Worm (Caenorhabditis elegans): ENCODE measurements around the gene aldo-2.
A peak's percentile ranks its signal among the peaks of the same experiment; 100 is the strongest.

The aldo-2 gene

ce11 chrIII:5874263-5874662, 2.2 kb downstream of the aldo-2 start (continued):
- TF ChIP-seq efl-3 (GFP tag; optimal IDR thresholded peaks at IDR 0.05) (no peak), Y116A8C.19 (tag; optimal IDR thresholded peaks at IDR 0.05; ENCODE audit: borderline replicate concordance) (no peak), nhr-85 (tag) (peak; percentile 86), blmp-1 (tag; optimal IDR thresholded peaks at IDR 0.05) (peak; percentile 39), dsc-1 (tag; optimal IDR thresholded peaks at IDR 0.05) (no peak), vab-15 (tag; optimal IDR thresholded peaks at IDR 0.05) (no peak), ama-1 (optimal IDR thresholded peaks at IDR 0.05) (peak; percentile 91), isw-1 (GFP tag; IDR thresholded peaks at IDR 0.05) (no peak), grh-1 (GFP tag; IDR thresholded peaks at IDR 0.05) (peak; percentile 22; the same call in 1 of the 2 replicates), xbp-1 (tag; optimal IDR thresholded peaks at IDR 0.05) (peak; percentile 16), sup-37 (GFP tag; optimal IDR thresholded peaks at IDR 0.05) (no peak), lin-35 (GFP tag; optimal IDR thresholded peaks at IDR 0.05) (peak in 1 of 2 experiments; percentile 72), fkh-8 (tag; optimal IDR thresholded peaks at IDR 0.05) (no peak), fkh-4 (tag; optimal IDR thresholded peaks at IDR 0.05; ENCODE audit: borderline replicate concordance) (no peak), dpl-1 (GFP tag; optimal IDR thresholded peaks at IDR 0.05) (peak in 1 of 3 experiments; percentile 31), ceh-8 (GFP tag; optimal IDR thresholded peaks at IDR 0.05) (no peak), lin-13 (GFP tag; optimal IDR thresholded peaks at IDR 0.05) (peak; percentile 46), unc-30 (tag; optimal IDR thresholded peaks at IDR 0.05) (no peak), mab-9 (GFP tag; IDR thresholded peaks at IDR 0.05) (no peak), sox-4 (tag; optimal IDR thresholded peaks at IDR 0.05) (no peak), unc-86 (tag; optimal IDR thresholded peaks at IDR 0.05) (no peak), nhr-12 (tag; optimal IDR thresholded peaks at IDR 0.05) (no peak), swsn-7 (tag; optimal IDR thresholded peaks at IDR 0.05) (peak; percentile 11), efl-1 (optimal IDR thresholded peaks at IDR 0.05) (peak in 1 of 2 experiments; percentile 14), efl-1 (GFP tag; optimal IDR thresholded peaks at IDR 0.05 in 1 of 2) (peak in 1 of 2 experiments; percentile 60), ceh-90 (tag; optimal IDR thresholded peaks at IDR 0.05) (no peak), elt-2 (tag; optimal IDR thresholded peaks at IDR 0.05) (peak; percentile 13), rnt-1 (tag; optimal IDR thresholded peaks at IDR 0.05) (no peak), C04F5.9 (tag; optimal IDR thresholded peaks at IDR 0.05) (no peak), mef-2 (tag; optimal IDR thresholded peaks at IDR 0.05) (no peak), nhr-76 (tag; optimal IDR thresholded peaks at IDR 0.05) (no peak), pag-3 (tag; optimal IDR thresholded peaks at IDR 0.05; ENCODE audit: borderline replicate concordance, insufficient read depth) (no peak), ceh-88 (GFP tag; IDR thresholded peaks at IDR 0.05) (0 out of 2 replicates have a peak, but pooled peaks have one; percentile 11), aha-1 (tag; optimal IDR thresholded peaks at IDR 0.05) (no peak), mdl-1 (tag; optimal IDR thresholded peaks at IDR 0.05) (no peak), hlh-17 (GFP tag; optimal IDR thresholded peaks at IDR 0.05; ENCODE audit: borderline replicate concordance) (no peak), ztf-4 (tag; optimal IDR thresholded peaks at IDR 0.05) (peak; percentile 54), nhr-77 (tag; optimal IDR thresholded peaks at IDR 0.05) (no peak), lin-15B (tag; optimal IDR thresholded peaks at IDR 0.05) (no peak), irx-1 (tag; optimal IDR thresholded peaks at IDR 0.05) (no peak), zip-4 (GFP tag; optimal IDR thresholded peaks at IDR 0.05) (no peak), tbx-2 (tag; optimal IDR thresholded peaks at IDR 0.05) (no peak), sptf-1 (tag; optimal IDR thresholded peaks at IDR 0.05) (no peak), nhr-84 (tag; optimal IDR thresholded peaks at IDR 0.05) (no peak), lsy-2 (tag; optimal IDR thresholded peaks at IDR 0.05) (peak in 1 of 2 experiments; percentile 24), lir-3 (tag; optimal IDR thresholded peaks at IDR 0.05; ENCODE audit: poor library complexity) (no peak), unc-130 (tag; optimal IDR thresholded peaks at IDR 0.05) (no peak), alr-1 (tag; optimal IDR thresholded peaks at IDR 0.05; ENCODE audit: borderline replicate concordance) (no peak), ets-5 (GFP tag; IDR thresholded peaks at IDR 0.05) (no peak), nhr-90 (tag; optimal IDR thresholded peaks at IDR 0.05; ENCODE audit: poor library complexity) (peak; percentile 85), mep-1 (tag; optimal IDR thresholded peaks at IDR 0.05) (no peak), nhr-28 (tag; optimal IDR thresholded peaks at IDR 0.05) (no peak), F16B12.6 (tag; optimal IDR thresholded peaks at IDR 0.05) (no peak), unc-62 (GFP tag; optimal IDR thresholded peaks at IDR 0.05) (no peak)

Measured in whole organism, L1 larva.